Fruit fly (Drosophila melanogaster) whole organism, embryonic: ENCODE data around the gene CG14196.
A peak's percentile ranks its signal among the peaks of the same experiment; 100 is the strongest.

Experiments
- Abd-B ChIP-seq: fragments of 200-800 bp; sonication (Bioruptor generic); optimal IDR thresholded peaks from 2 replicates; lab custom pipeline; 2018; ENCODE audit warnings: missing biosample characterization, mild to moderate bottlenecking, missing genetic modification characterization, moderate library complexity
- Ada2b ChIP-seq: fragments of 200-800 bp; sonication (Bioruptor generic); IDR thresholded peaks from 2 replicates; pipeline ENCODE4 v1.3.6; 2022; ENCODE audit warnings: missing biosample characterization, missing genetic modification characterization
- CG11093 ChIP-seq: fragments of 200-800 bp; sonication (Bioruptor generic); IDR thresholded peaks from 3 replicates; pipeline ENCODE4 v1.3.6; 2022; ENCODE audit warnings: missing biosample characterization, missing genetic modification characterization
- CG12104 ChIP-seq: fragments of 200-800 bp; sonication (Bioruptor generic); optimal IDR thresholded peaks from 3 replicates; lab custom pipeline; 2016; ENCODE audit warnings: missing biosample characterization, missing genetic modification characterization
- CG13296 ChIP-seq: fragments of 200-800 bp; sonication (Bioruptor generic); optimal IDR thresholded peaks from 3 replicates; lab custom pipeline; 2018; ENCODE audit warnings: missing biosample characterization, mild to moderate bottlenecking, missing genetic modification characterization
- CG13624 ChIP-seq: fragments of 200-800 bp; sonication (Bioruptor generic); optimal IDR thresholded peaks from 2 replicates; lab custom pipeline; 2016; ENCODE audit warnings: missing biosample characterization, missing genetic modification characterization
- CG14860 ChIP-seq: fragments of 200-800 bp; sonication (Bioruptor generic); IDR thresholded peaks from 3 replicates; pipeline ENCODE4 v1.3.6; 2022; ENCODE audit warnings: missing biosample characterization, missing genetic modification characterization; ENCODE audit not compliant: partially characterized antibody
- CG15073 ChIP-seq: fragments of 200-800 bp; sonication (Bioruptor generic); optimal IDR thresholded peaks from 2 replicates; lab custom pipeline; 2016; ENCODE audit warnings: missing biosample characterization, missing genetic modification characterization
- CG1529 ChIP-seq: fragments of 200-800 bp; sonication (Bioruptor generic); optimal IDR thresholded peaks from 3 replicates; lab custom pipeline; 2018; ENCODE audit warnings: missing biosample characterization, missing genetic modification characterization
- CG15479 ChIP-seq: fragments of 200-800 bp; sonication (Bioruptor generic); optimal IDR thresholded peaks from 3 replicates; lab custom pipeline; 2019; ENCODE audit warnings: missing biosample characterization, mild to moderate bottlenecking, missing genetic modification characterization, moderate library complexity
- CG1603 ChIP-seq: fragments of 200-800 bp; sonication (Bioruptor generic); optimal IDR thresholded peaks from 2 replicates; lab custom pipeline; 2019; ENCODE audit warnings: missing biosample characterization, mild to moderate bottlenecking, missing genetic modification characterization, moderate library complexity
- CG16815 ChIP-seq: fragments of 200-800 bp; sonication (Bioruptor generic); optimal IDR thresholded peaks from 3 replicates; lab custom pipeline; 2017; ENCODE audit warnings: missing biosample characterization, mild to moderate bottlenecking, missing genetic modification characterization
- CG17328 ChIP-seq: fragments of 200-800 bp; sonication (Bioruptor generic); IDR thresholded peaks from 2 replicates; pipeline ENCODE4 v1.3.6; 2022; ENCODE audit warnings: missing biosample characterization, missing genetic modification characterization
- CG1792 ChIP-seq: fragments of 200-800 bp; sonication (Bioruptor generic); optimal IDR thresholded peaks from 2 replicates; lab custom pipeline; 2016; ENCODE audit warnings: missing biosample characterization, missing genetic modification characterization
- CG2712 ChIP-seq: fragments of 200-800 bp; optimal IDR thresholded peaks from 3 replicates; lab custom pipeline; 2019; ENCODE audit warnings: missing biosample characterization, mild to moderate bottlenecking, missing genetic modification characterization, moderate library complexity
- CG30403 ChIP-seq: fragments of 200-800 bp; sonication (Bioruptor generic); optimal IDR thresholded peaks from 3 replicates; lab custom pipeline; 2016; ENCODE audit warnings: missing biosample characterization, missing genetic modification characterization
- CG3065 ChIP-seq: fragments of 200-800 bp; sonication (Bioruptor generic); optimal IDR thresholded peaks from 2 replicates; lab custom pipeline; 2016; ENCODE audit warnings: missing biosample characterization, missing genetic modification characterization
- CG32532 ChIP-seq: fragments of 200-800 bp; sonication (Bioruptor generic); IDR thresholded peaks from 2 replicates; pipeline ENCODE4 v1.3.6; 2022; ENCODE audit warnings: missing biosample characterization, missing genetic modification characterization
- CG42726 ChIP-seq: fragments of 200-800 bp; sonication (Bioruptor generic); IDR thresholded peaks from 2 replicates; pipeline ENCODE4 v1.3.6; 2022; ENCODE audit warnings: missing biosample characterization, missing genetic modification characterization; ENCODE audit not compliant: partially characterized antibody
- CG4360 ChIP-seq: fragments of 200-800 bp; sonication (Bioruptor generic); IDR thresholded peaks from 2 replicates; pipeline ENCODE4 v1.3.6; 2022; ENCODE audit warnings: missing biosample characterization, missing genetic modification characterization
- CG8281 ChIP-seq: fragments of 200-800 bp; sonication (Bioruptor generic); optimal IDR thresholded peaks from 2 replicates; lab custom pipeline; 2018; ENCODE audit warnings: missing biosample characterization, mild to moderate bottlenecking, missing genetic modification characterization, moderate library complexity
- Doc3 ChIP-seq: fragments of 200-800 bp; sonication (Bioruptor generic); IDR thresholded peaks from 3 replicates; pipeline ENCODE4 v1.3.6; 2022; ENCODE audit warnings: missing biosample characterization, missing genetic modification characterization; ENCODE audit not compliant: partially characterized antibody
- E2f1 ChIP-seq: fragments of 200-800 bp; sonication (Bioruptor generic); IDR thresholded peaks from 2 replicates; pipeline ENCODE4 v1.3.6; 2022; ENCODE audit warnings: missing biosample characterization, missing genetic modification characterization
- Fer3 ChIP-seq: fragments of 200-800 bp; sonication (Bioruptor generic); optimal IDR thresholded peaks from 2 replicates; lab custom pipeline; 2018; ENCODE audit warnings: missing biosample characterization, mild to moderate bottlenecking, missing genetic modification characterization, moderate library complexity
- HLH54F ChIP-seq: fragments of 200-800 bp; sonication (Bioruptor generic); optimal IDR thresholded peaks from 3 replicates; lab custom pipeline; 2016; ENCODE audit warnings: missing biosample characterization, missing genetic modification characterization
- Hey ChIP-seq: fragments of 200-800 bp; sonication (Bioruptor generic); optimal IDR thresholded peaks from 3 replicates; lab custom pipeline; 2018; ENCODE audit warnings: missing biosample characterization, mild to moderate bottlenecking, missing genetic modification characterization
- HmgZ ChIP-seq: fragments of 200-800 bp; sonication (Bioruptor generic); optimal IDR thresholded peaks from 2 replicates; lab custom pipeline; 2018; ENCODE audit warnings: missing biosample characterization, mild to moderate bottlenecking, missing genetic modification characterization
- Lhr ChIP-seq: fragments of 200-800 bp; sonication (Bioruptor generic); optimal IDR thresholded peaks from 3 replicates; lab custom pipeline; 2017; ENCODE audit warnings: mild to moderate bottlenecking, missing biosample characterization, missing genetic modification reagents, missing genetic modification characterization
- NfI ChIP-seq: fragments of 200-800 bp; sonication (Bioruptor generic); optimal IDR thresholded peaks from 3 replicates; lab custom pipeline; 2018; ENCODE audit warnings: missing biosample characterization, mild to moderate bottlenecking, missing genetic modification characterization, moderate library complexity
- Oaz ChIP-seq: fragments of 200-800 bp; sonication (Bioruptor generic); IDR thresholded peaks from 2 replicates; pipeline ENCODE4 v1.3.6; 2022; ENCODE audit warnings: missing biosample characterization, missing genetic modification characterization
- Opbp ChIP-seq: fragments of 200-800 bp; sonication (Bioruptor generic); IDR thresholded peaks from 3 replicates; pipeline ENCODE4 v1.3.6; 2022; ENCODE audit warnings: missing biosample characterization, missing genetic modification characterization; ENCODE audit not compliant: partially characterized antibody
- Stat92E ChIP-seq, 3 experiments: fragments of >200 bp in 2 of 3; fragments of 200-800 bp in 1 of 3; sonication (Bioruptor generic) in 1 of 3; optimal IDR thresholded peaks; 2 replicates each; lab custom pipeline; 2017 to 2019; ENCODE audit warnings: missing biosample characterization in 3 of 3, missing genetic modification characterization in 3 of 3, mild to moderate bottlenecking in 1 of 3, moderate library complexity in 1 of 3
- ara ChIP-seq: fragments of 200-800 bp; sonication (Bioruptor generic); IDR thresholded peaks from 2 replicates; pipeline ENCODE4 v1.3.6; 2022; ENCODE audit warnings: missing biosample characterization, missing genetic modification characterization
- crc ChIP-seq: fragments of 200-800 bp; sonication (Bioruptor generic); optimal IDR thresholded peaks from 2 replicates; lab custom pipeline; 2016; ENCODE audit warnings: missing biosample characterization, missing genetic modification characterization
- cwo ChIP-seq: fragments of 200-800 bp; sonication (Bioruptor generic); optimal IDR thresholded peaks from 3 replicates; lab custom pipeline; 2017; ENCODE audit warnings: missing biosample characterization, missing genetic modification characterization, mild to moderate bottlenecking, moderate library complexity, missing genetic modification reagents
- exex ChIP-seq: fragments of 200-800 bp; sonication (Bioruptor generic); optimal IDR thresholded peaks from 4 replicates; lab custom pipeline; 2018; ENCODE audit warnings: missing biosample characterization, mild to moderate bottlenecking, missing genetic modification characterization, moderate library complexity
- fu2 ChIP-seq: fragments of 200-800 bp; sonication (Bioruptor generic); optimal IDR thresholded peaks from 2 replicates; lab custom pipeline; 2016; ENCODE audit warnings: missing biosample characterization, missing genetic modification characterization
- grn ChIP-seq: fragments of 200-800 bp; sonication (Bioruptor generic); optimal IDR thresholded peaks from 3 replicates; lab custom pipeline; 2017; ENCODE audit warnings: missing biosample characterization, missing genetic modification characterization
- ken ChIP-seq: fragments of 200-800 bp; sonication (Bioruptor generic); IDR thresholded peaks from 3 replicates; pipeline ENCODE4 v1.3.6; 2022; ENCODE audit warnings: missing biosample characterization, missing genetic modification characterization
- lab ChIP-seq: fragments of 200-800 bp; sonication (Bioruptor generic); optimal IDR thresholded peaks from 3 replicates; lab custom pipeline; 2017; ENCODE audit warnings: missing biosample characterization, missing genetic modification characterization, mild to moderate bottlenecking, moderate library complexity, missing genetic modification reagents
- nom ChIP-seq: fragments of 200-800 bp; sonication (Bioruptor generic); optimal IDR thresholded peaks from 2 replicates; lab custom pipeline; 2017; ENCODE audit warnings: missing biosample characterization, missing genetic modification characterization, mild to moderate bottlenecking, moderate library complexity, missing genetic modification reagents
- rib ChIP-seq: fragments of 200-800 bp; sonication (Bioruptor generic); IDR thresholded peaks from 2 replicates; pipeline ENCODE4 v1.3.6; 2022; ENCODE audit warnings: missing biosample characterization, missing genetic modification characterization
- run ChIP-seq: fragments of 200-800 bp; sonication (Bioruptor generic); optimal IDR thresholded peaks from 3 replicates; lab custom pipeline; 2018; ENCODE audit warnings: missing biosample characterization, mild to moderate bottlenecking, missing genetic modification characterization
- slp2 ChIP-seq: fragments of 200-800 bp; sonication (Bioruptor generic); optimal IDR thresholded peaks from 2 replicates; lab custom pipeline; 2016; ENCODE audit warnings: missing biosample characterization, missing genetic modification characterization
- sug ChIP-seq: fragments of 200-800 bp; optimal IDR thresholded peaks from 2 replicates; lab custom pipeline; 2019; ENCODE audit warnings: missing biosample characterization, mild to moderate bottlenecking, missing genetic modification characterization, moderate library complexity
- zen2 ChIP-seq: fragments of 200-800 bp; sonication (Bioruptor generic); IDR thresholded peaks from 3 replicates; pipeline ENCODE4 v1.3.6; 2022; ENCODE audit warnings: missing biosample characterization, missing genetic modification characterization; ENCODE audit not compliant: partially characterized antibody

Gene CG14196

DNA sequence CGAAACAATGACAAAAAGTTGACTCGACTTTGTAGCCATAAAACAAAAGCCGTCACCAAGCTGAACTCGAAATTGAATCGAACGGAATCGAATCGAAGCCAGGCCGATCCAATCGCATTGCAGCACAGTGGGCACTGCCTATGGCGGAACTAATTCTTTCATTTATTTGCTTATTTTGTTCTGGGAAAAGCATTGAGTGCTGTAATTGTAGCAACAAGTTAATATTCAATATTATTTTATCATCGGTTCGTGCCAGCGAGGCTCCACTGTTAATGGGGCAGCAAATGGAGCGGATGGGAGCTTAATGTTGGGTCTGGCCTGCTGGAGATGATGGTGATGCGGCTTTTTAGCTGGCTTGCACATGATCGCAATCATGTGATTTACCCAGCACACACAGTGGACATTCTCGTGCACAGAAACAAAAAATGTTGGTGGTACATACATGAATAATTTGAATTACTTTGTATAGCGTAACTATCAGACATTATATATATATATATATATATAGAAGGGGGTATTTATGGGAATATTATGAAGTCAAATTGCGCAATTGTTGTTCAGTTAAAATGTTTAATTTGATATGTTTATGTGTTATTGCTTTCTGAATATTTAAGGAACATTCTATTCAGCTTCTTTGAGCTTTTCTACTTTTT, 47.8 kb upstream of the CG14196 start (continued):
- TF ChIP-seq lab (GFP tag; lab: Kevin White, UChicago) (peak; percentile 90), Ada2b (GFP tag; lab: Robert Waterston, UW) (peak; percentile 94), CG15073 (GFP tag; lab: Kevin White, UChicago) (peak; percentile 60), HmgZ (tag; lab: Kevin White, UChicago) (peak; percentile 74), CG13624 (GFP tag; lab: Kevin White, UChicago) (peak; percentile 75), fu2 (peak; percentile 47), ken (GFP tag; lab: Robert Waterston, UW) (peak; percentile 95), Lhr (GFP tag; lab: Kevin White, UChicago) (peak; percentile 52), CG2712 (tag; lab: Kevin White, UChicago) (peak; percentile 89), CG1792 (GFP tag; lab: Kevin White, UChicago) (peak; percentile 82), NfI (GFP tag; lab: Kevin White, UChicago) (peak; percentile 87), CG17328 (GFP tag; lab: Robert Waterston, UW) (peak; percentile 95), CG1529 (GFP tag; lab: Kevin White, UChicago) (peak; percentile 84), CG13296 (GFP tag; lab: Kevin White, UChicago) (peak; percentile 85), HLH54F (GFP tag; lab: Kevin White, UChicago) (peak; percentile 64), E2f1 (peak; percentile 85), CG14860 (GFP tag; lab: Robert Waterston, UW) (no peak), CG42726 (GFP tag; lab: Robert Waterston, UW) (no peak)

DNA sequence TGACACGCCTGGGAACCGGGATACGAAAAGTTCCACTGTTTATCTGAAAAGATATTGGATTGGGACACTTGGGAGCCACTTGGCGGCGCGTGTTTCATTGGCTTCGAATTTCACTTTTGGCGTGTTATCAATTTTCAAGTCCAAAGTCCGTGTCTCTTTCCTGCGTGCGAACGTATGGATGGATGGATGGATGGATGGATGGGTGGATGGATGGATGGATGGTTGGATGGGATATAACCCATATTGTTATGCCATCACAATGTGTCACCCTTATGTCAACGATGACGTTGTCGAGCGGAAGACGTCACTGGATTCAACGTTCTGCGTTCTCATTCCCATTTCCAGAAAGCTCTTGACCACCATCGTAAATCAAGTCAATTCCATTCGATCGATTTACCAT, 46.1 kb upstream of the CG14196 start:
- TF ChIP-seq CG8281 (tag; lab: Kevin White, UChicago) (peak; percentile 99), crc (GFP tag; lab: Kevin White, UChicago) (no peak), Hey (tag; lab: Kevin White, UChicago) (peak; percentile 6), CG4360 (GFP tag; lab: Robert Waterston, UW) (no peak), CG16815 (GFP tag; lab: Kevin White, UChicago) (no peak), CG11093 (GFP tag; lab: Robert Waterston, UW) (no peak), CG12104 (GFP tag; lab: Kevin White, UChicago) (no peak), CG3065 (no peak), nom (GFP tag; lab: Kevin White, UChicago) (peak; percentile 43), Oaz (GFP tag; lab: Robert Waterston, UW) (no peak)

DNA sequence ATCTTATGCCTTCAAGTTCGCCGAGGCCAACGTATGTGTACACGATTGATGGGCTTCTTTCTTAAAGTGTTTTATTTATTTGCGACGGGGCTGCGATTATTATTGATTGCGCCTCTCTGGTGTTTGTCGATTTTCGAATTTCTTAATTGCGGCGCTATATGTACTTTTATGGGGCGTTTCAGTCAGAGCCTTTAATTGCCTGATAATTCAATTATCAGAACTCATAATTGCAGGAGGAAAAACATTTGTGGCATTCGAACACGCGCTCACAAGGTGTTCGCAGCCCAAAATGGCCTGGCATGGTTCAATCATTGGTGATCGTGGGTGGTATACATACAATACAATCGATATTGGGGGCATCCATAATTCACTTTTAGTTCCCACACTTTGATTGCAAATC, 44.6 kb upstream of the CG14196 start:
- TF ChIP-seq Stat92E (GFP tag; optimal IDR thresholded peaks at IDR 0.05; lab: Kevin White, UChicago) (no peak), sug (peak; percentile 50), CG30403 (GFP tag; lab: Kevin White, UChicago) (no peak), CG32532 (GFP tag; lab: Robert Waterston, UW) (no peak), exex (tag; lab: Kevin White, UChicago) (peak; percentile 43), lab (GFP tag; lab: Kevin White, UChicago) (peak; percentile 60)

DNA sequence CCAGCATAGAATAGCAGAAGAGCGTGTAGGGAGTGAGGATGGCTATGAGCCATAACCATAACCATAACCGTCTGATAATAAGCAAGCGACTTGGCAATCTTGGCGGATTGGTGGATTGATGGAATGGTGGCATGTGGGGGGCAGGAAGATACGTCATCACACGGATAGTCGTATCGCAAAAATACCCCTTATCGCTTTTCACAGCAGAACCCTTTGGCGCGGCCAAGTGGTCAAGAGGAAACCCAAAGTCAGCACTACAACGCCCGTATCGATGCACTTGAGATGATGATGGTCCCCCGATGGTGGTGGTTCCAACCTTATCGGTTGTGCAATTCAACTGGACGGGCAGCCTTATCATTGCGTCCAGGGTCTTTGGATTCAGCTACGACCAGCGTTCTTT, 43.8 kb upstream of the CG14196 start:
- no peak for TF ChIP-seq CG1603 (tag; lab: Kevin White, UChicago)
- TF ChIP-seq zen2 (GFP tag; lab: Robert Waterston, UW): no peak
- 0 out of 2 replicates have a peak, but pooled peaks have one; percentile 45 for TF ChIP-seq rib (GFP tag; lab: Robert Waterston, UW)
- TF ChIP-seq Abd-B (GFP tag; lab: Kevin White, UChicago): no peak
- no peak for TF ChIP-seq Opbp (GFP tag; lab: Robert Waterston, UW)
- no peak for TF ChIP-seq Fer3 (tag; lab: Kevin White, UChicago)
- no peak for TF ChIP-seq run (tag; lab: Kevin White, UChicago)
- no peak for TF ChIP-seq Doc3 (GFP tag; lab: Robert Waterston, UW)
- TF ChIP-seq grn (GFP tag; lab: Kevin White, UChicago): peak; percentile 77
- TF ChIP-seq slp2 (GFP tag; lab: Kevin White, UChicago): no peak
- TF ChIP-seq cwo (GFP tag; lab: Kevin White, UChicago): peak; percentile 40
- no peak for TF ChIP-seq CG15479
- no peak for TF ChIP-seq ara (GFP tag; lab: Robert Waterston, UW)
